Fruit fly (Drosophila melanogaster): ENCODE data around the gene Oga.

Gene Oga

dm6 chr3R:21224230-21224629, 5.4 kb downstream of the Oga start:
- TF ChIP-seq CG13775 (GFP tag; optimal IDR thresholded peaks at IDR 0.05) (no peak), sr (GFP tag; IDR thresholded peaks at IDR 0.05) (peak; percentile 73), CG10366 (GFP tag; IDR thresholded peaks at IDR 0.05) (no peak), Med (GFP tag) (peak; percentile 83), tio (GFP tag; optimal IDR thresholded peaks at IDR 0.05) (no peak), CG18262 (tag; optimal IDR thresholded peaks at IDR 0.05) (no peak), Awh (GFP tag; IDR thresholded peaks at IDR 0.05) (0 out of 2 replicates have a peak, but pooled peaks have one; percentile 7), CG11456 (GFP tag; IDR thresholded peaks at IDR 0.05) (no peak; the same call in 2 of the 3 replicates), CG33213 (GFP tag; optimal IDR thresholded peaks at IDR 0.05) (no peak), ase (GFP tag; IDR thresholded peaks at IDR 0.05) (no peak), CG17912 (GFP tag; optimal IDR thresholded peaks at IDR 0.05) (no peak), CG6654 (GFP tag; optimal IDR thresholded peaks at IDR 0.05) (no peak), B-H1 (GFP tag; IDR thresholded peaks at IDR 0.05) (peak; percentile 48; the same call in 2 of the 3 replicates), CG34422 (GFP tag; IDR thresholded peaks at IDR 0.05) (peak; percentile 18; the same call in 1 of the 3 replicates), Eip74EF (GFP tag; optimal IDR thresholded peaks at IDR 0.05) (no peak), h (optimal IDR thresholded peaks at IDR 0.05) (no peak), CG2120 (GFP tag; optimal IDR thresholded peaks at IDR 0.05) (peak; percentile 51), fru (optimal IDR thresholded peaks at IDR 0.05) (no peak), ci (GFP tag; IDR thresholded peaks at IDR 0.05) (peak; percentile 84), tup (GFP tag; optimal IDR thresholded peaks at IDR 0.05) (no peak), Dp (GFP tag; optimal IDR thresholded peaks at IDR 0.05) (peak; percentile 60), CG12659 (GFP tag; optimal IDR thresholded peaks at IDR 0.05) (no peak), HmgZ (tag; optimal IDR thresholded peaks at IDR 0.05) (no peak), Dip3 (GFP tag; optimal IDR thresholded peaks at IDR 0.05) (no peak), Oaz (GFP tag; IDR thresholded peaks at IDR 0.05) (no peak), CG14860 (GFP tag; IDR thresholded peaks at IDR 0.05; ENCODE audit: partially characterized antibody) (no peak), CG31365 (tag; optimal IDR thresholded peaks at IDR 0.05) (no peak), CG4617 (GFP tag; optimal IDR thresholded peaks at IDR 0.05; ENCODE audit: borderline replicate concordance) (no peak), aop (GFP tag; IDR thresholded peaks at IDR 0.05) (no peak), CG1792 (GFP tag; optimal IDR thresholded peaks at IDR 0.05) (no peak), lab (GFP tag; optimal IDR thresholded peaks at IDR 0.05) (peak; percentile 33), Lim3 (GFP tag; IDR thresholded peaks at IDR 0.05) (no peak), YL-1 (GFP tag; optimal IDR thresholded peaks at IDR 0.05) (no peak), CoRest (tag; optimal IDR thresholded peaks at IDR 0.05) (peak; percentile 13), CG9215 (GFP tag; IDR thresholded peaks at IDR 0.05) (no peak), cas (GFP tag; IDR thresholded peaks at IDR 0.05) (0 out of 2 replicates have a peak, but pooled peaks have one; percentile 38), lmd (GFP tag; IDR thresholded peaks at IDR 0.05) (peak; percentile 28; the same call in 1 of the 2 replicates), CG18599 (GFP tag; optimal IDR thresholded peaks at IDR 0.05) (no peak), HLH3B (GFP tag; IDR thresholded peaks at IDR 0.05) (0 out of 2 replicates have a peak, but pooled peaks have one; percentile 36), ewg (GFP tag; optimal IDR thresholded peaks at IDR 0.05) (no peak), zfh1 (GFP tag; IDR thresholded peaks at IDR 0.05) (peak; percentile 38; the same call in 2 of the 3 replicates), salm (tag; optimal IDR thresholded peaks at IDR 0.05) (no peak), klu (GFP tag; IDR thresholded peaks at IDR 0.05) (peak; percentile 8; the same call in 1 of the 2 replicates), CG9817 (tag; optimal IDR thresholded peaks at IDR 0.05) (no peak), CG14441 (GFP tag; IDR thresholded peaks at IDR 0.05) (peak; percentile 36; the same call in 1 of the 2 replicates), Ada2b (GFP tag; IDR thresholded peaks at IDR 0.05) (peak; percentile 34; the same call in 1 of the 2 replicates), CG1647 (GFP tag; optimal IDR thresholded peaks at IDR 0.05) (no peak), CG3065 (GFP tag; optimal IDR thresholded peaks at IDR 0.05) (no peak), CG12155 (GFP tag; optimal IDR thresholded peaks at IDR 0.05) (no peak), ind (GFP tag; optimal IDR thresholded peaks at IDR 0.05) (no peak), hkb (optimal IDR thresholded peaks at IDR 0.05) (no peak), hkb (GFP tag; IDR thresholded peaks at IDR 0.05) (peak; percentile 66)
